Fruit fly (Drosophila melanogaster): ENCODE data around the gene Pli.
A peak's percentile ranks its signal among the peaks of the same experiment; 100 is the strongest.

Pli gene

DNA sequence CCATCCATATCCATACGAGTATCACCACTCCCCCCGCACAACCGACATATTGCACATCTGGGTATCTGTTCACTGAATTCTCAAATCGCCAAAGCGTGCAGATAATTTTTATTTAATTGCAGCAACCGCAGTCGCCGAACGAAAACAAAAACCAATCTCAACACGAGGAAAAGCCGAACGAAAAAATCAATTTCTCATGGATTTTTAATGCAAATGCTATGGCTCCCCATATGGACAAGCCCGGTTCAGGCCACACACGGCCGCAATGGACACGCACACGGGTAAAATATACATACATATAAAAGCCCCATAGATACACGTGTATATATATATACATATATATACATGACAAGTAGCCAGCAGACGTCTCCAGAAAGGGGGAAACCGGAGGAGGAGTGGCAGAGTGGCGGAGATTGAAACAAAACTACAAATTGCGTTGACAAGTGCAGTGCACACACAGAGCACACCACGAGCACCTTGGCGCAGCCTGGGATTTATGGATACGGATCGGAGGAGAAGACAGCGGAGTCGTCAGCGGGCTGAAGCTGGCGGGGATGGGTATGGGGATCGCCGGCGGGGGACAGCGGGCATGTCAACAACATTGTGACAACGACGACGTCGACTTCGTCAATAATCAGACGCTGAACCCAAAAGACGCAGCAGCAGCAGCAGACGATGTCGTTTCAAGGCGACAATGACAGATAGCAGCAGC, 12.1 kb downstream of the Pli start (continued):
- peak in 1 of 2 experiments; percentile 26 for TF ChIP-seq Hr78 (GFP tag; optimal IDR thresholded peaks at IDR 0.05)
- peak; percentile 4 for TF ChIP-seq nau (GFP tag; optimal IDR thresholded peaks at IDR 0.05)
- no peak for TF ChIP-seq CG6791 (GFP tag; IDR thresholded peaks at IDR 0.05; ENCODE audit: partially characterized antibody)
- no peak for TF ChIP-seq D (optimal IDR thresholded peaks at IDR 0.05)
- no peak for TF ChIP-seq D (GFP tag; optimal IDR thresholded peaks at IDR 0.05)
- TF ChIP-seq Meics (GFP tag; optimal IDR thresholded peaks at IDR 0.05): no peak
- TF ChIP-seq Hr39 (optimal IDR thresholded peaks at IDR 0.05): no peak
- TF ChIP-seq bbx (GFP tag; IDR thresholded peaks at IDR 0.05; ENCODE audit: partially characterized antibody): no peak
- no peak for TF ChIP-seq stc (GFP tag; IDR thresholded peaks at IDR 0.05)
- no peak for TF ChIP-seq Optix (GFP tag; IDR thresholded peaks at IDR 0.05)
- no peak for TF ChIP-seq amos (GFP tag; IDR thresholded peaks at IDR 0.05; ENCODE audit: partially characterized antibody)
- no peak for TF ChIP-seq zfh2 (GFP tag; optimal IDR thresholded peaks at IDR 0.05)
- TF ChIP-seq Atf3 (GFP tag; optimal IDR thresholded peaks at IDR 0.05): no peak
- TF ChIP-seq Deaf1 (tag; optimal IDR thresholded peaks at IDR 0.05): peak; percentile 24
- TF ChIP-seq ftz-f1 (GFP tag; optimal IDR thresholded peaks at IDR 0.05): no peak
- TF ChIP-seq Asciz (GFP tag; optimal IDR thresholded peaks at IDR 0.05): no peak
- no peak for TF ChIP-seq slp2 (GFP tag; optimal IDR thresholded peaks at IDR 0.05)
- TF ChIP-seq maf-S (GFP tag; optimal IDR thresholded peaks at IDR 0.05): no peak
- no peak for TF ChIP-seq CG10959 (GFP tag; IDR thresholded peaks at IDR 0.05)
- no peak for TF ChIP-seq CG16779 (GFP tag; IDR thresholded peaks at IDR 0.05)
- no peak for TF ChIP-seq hkb (optimal IDR thresholded peaks at IDR 0.05)
- TF ChIP-seq hkb (GFP tag; IDR thresholded peaks at IDR 0.05): 0 out of 2 replicates have a peak, but pooled peaks have one; percentile 22
- no peak for TF ChIP-seq Hsf (GFP tag; optimal IDR thresholded peaks at IDR 0.05)
- no peak for TF ChIP-seq yki (optimal IDR thresholded peaks at IDR 0.05)
- TF ChIP-seq CrebB (tag; optimal IDR thresholded peaks at IDR 0.05): no peak
- TF ChIP-seq CG30020 (tag; optimal IDR thresholded peaks at IDR 0.05): no peak

DNA sequence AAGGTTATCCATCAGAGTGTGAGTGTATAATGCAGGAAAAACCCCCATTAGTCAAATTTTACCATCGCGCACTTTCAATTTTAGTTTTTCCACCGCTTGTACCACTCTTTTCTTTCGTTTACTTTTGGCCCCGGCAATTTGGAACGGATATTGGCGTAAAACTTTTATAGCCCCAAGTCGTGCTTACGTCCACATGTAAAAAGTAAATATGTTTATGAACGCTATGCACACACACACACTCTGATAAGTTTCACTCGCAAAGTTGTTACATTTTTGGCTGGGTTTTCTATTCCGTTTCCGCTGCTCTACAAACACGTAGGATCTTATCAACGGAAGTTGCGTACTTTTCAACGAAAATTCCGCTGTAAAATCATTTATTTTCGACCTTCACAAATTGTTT, 13.2 kb downstream of the Pli start:
- TF ChIP-seq CG8290 (GFP tag; optimal IDR thresholded peaks at IDR 0.05) (no peak), CG8290 (tag; optimal IDR thresholded peaks at IDR 0.05) (peak in 1 of 2 experiments; percentile 37), CG7556 (GFP tag; optimal IDR thresholded peaks at IDR 0.05) (no peak), tin (GFP tag; optimal IDR thresholded peaks at IDR 0.05) (no peak), Awh (GFP tag; IDR thresholded peaks at IDR 0.05) (no peak), Hr51 (GFP tag; optimal IDR thresholded peaks at IDR 0.05) (peak in 1 of 2 experiments; percentile 2), CG10959 (GFP tag; IDR thresholded peaks at IDR 0.05) (no peak), CG13424 (tag; optimal IDR thresholded peaks at IDR 0.05) (peak; percentile 18), fu2 (GFP tag; optimal IDR thresholded peaks at IDR 0.05) (no peak), phol (tag; optimal IDR thresholded peaks at IDR 0.05) (no peak), sd (tag; optimal IDR thresholded peaks at IDR 0.05) (peak; percentile 29), cwo (GFP tag; optimal IDR thresholded peaks at IDR 0.05) (no peak), CG12219 (GFP tag; optimal IDR thresholded peaks at IDR 0.05) (no peak), CG13894 (tag; optimal IDR thresholded peaks at IDR 0.05) (no peak), CG10147 (GFP tag; optimal IDR thresholded peaks at IDR 0.05) (no peak), Myb (GFP tag; optimal IDR thresholded peaks at IDR 0.05) (no peak), Pdp1 (GFP tag; optimal IDR thresholded peaks at IDR 0.05) (peak in 1 of 2 experiments; percentile 3), HLHmδ (GFP tag; optimal IDR thresholded peaks at IDR 0.05) (no peak), CG12769 (tag; optimal IDR thresholded peaks at IDR 0.05) (no peak), NC2β (GFP tag; optimal IDR thresholded peaks at IDR 0.05) (no peak), zf30C (GFP tag; optimal IDR thresholded peaks at IDR 0.05) (no peak), corto (GFP tag; optimal IDR thresholded peaks at IDR 0.05) (no peak), D19A (tag; optimal IDR thresholded peaks at IDR 0.05) (peak; percentile 7), unpg (GFP tag; optimal IDR thresholded peaks at IDR 0.05) (peak; percentile 1), CG11696 (GFP tag; IDR thresholded peaks at IDR 0.05) (peak; percentile 26; the same call in 1 of the 2 replicates), sens (GFP tag) (peak; percentile 54), CG17361 (GFP tag; IDR thresholded peaks at IDR 0.05) (no peak)

Data from whole organism, embryonic.